Fruit fly (Drosophila melanogaster) whole organism, prepupa: Measurements from ENCODE around the gene CG46320.
A peak's percentile ranks its signal among the peaks of the same experiment; 100 is the strongest.

Experiments used
- CG34406 ChIP-seq: fragments of 200-800 bp; sonication (Bioruptor generic); optimal IDR thresholded peaks from 3 replicates; lab custom pipeline; 2016; ENCODE audit warnings: missing biosample characterization, missing genetic modification characterization
- CG6792 ChIP-seq: fragments of 200-800 bp; sonication (Bioruptor generic); optimal IDR thresholded peaks from 3 replicates; lab custom pipeline; 2016; ENCODE audit warnings: missing biosample characterization, missing genetic modification characterization
- CG6854 ChIP-seq: fragments of 200-800 bp; sonication (Bioruptor generic); optimal IDR thresholded peaks from 2 replicates; lab custom pipeline; 2017; ENCODE audit warnings: missing biosample characterization, mild to moderate bottlenecking, missing genetic modification characterization
- CG8632 ChIP-seq: fragments of 200-800 bp; sonication (Bioruptor generic); optimal IDR thresholded peaks from 3 replicates; lab custom pipeline; 2016; ENCODE audit warnings: missing biosample characterization, missing genetic modification characterization
- Met ChIP-seq: fragments of 200-800 bp; sonication (Bioruptor generic); optimal IDR thresholded peaks from 3 replicates; lab custom pipeline; 2016; ENCODE audit warnings: missing biosample characterization, missing genetic modification characterization
- Sox102F ChIP-seq: fragments of 200-800 bp; sonication (Bioruptor generic); optimal IDR thresholded peaks from 2 replicates; lab custom pipeline; 2016; ENCODE audit warnings: missing biosample characterization, mild to moderate bottlenecking, missing genetic modification characterization
- achi ChIP-seq: fragments of 200-800 bp; sonication (Bioruptor generic); optimal IDR thresholded peaks from 3 replicates; lab custom pipeline; 2016; ENCODE audit warnings: missing biosample characterization, missing genetic modification characterization
- cyc ChIP-seq: fragments of 200-800 bp; sonication (Bioruptor generic); optimal IDR thresholded peaks from 3 replicates; lab custom pipeline; 2016; ENCODE audit warnings: missing biosample characterization, missing genetic modification characterization
- dsx ChIP-seq: fragments of 200-800 bp; optimal IDR thresholded peaks from 3 replicates; lab custom pipeline; 2019; ENCODE audit warnings: missing biosample characterization, mild to moderate bottlenecking, missing genetic modification characterization, moderate library complexity; ENCODE audit not compliant: poor library complexity, severe bottlenecking

DNA sequence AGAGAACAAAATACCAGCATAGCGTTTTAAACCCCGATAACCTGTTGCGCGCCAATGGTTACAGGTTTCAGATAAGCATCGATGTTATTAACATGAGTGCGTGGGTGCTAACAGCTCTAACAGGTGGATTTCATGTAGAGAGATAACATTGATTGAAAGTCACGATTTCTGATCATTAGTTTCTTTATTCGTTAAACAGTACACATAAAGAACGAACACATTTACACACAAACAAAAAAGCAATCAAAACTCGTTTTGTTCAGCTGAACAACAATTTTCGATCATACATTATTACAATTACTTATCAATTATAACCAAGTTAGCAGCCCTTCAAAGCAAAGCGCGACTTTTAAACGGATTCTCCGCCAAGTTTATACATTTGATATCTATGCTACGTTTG is 125.7 kb downstream of the CG46320 start:
- TF ChIP-seq achi (GFP tag; lab: Kevin White, UChicago) (no peak), CG6854 (no peak), Sox102F (no peak), CG34406 (GFP tag; lab: Kevin White, UChicago) (no peak), CG8632 (peak; percentile 24), cyc (GFP tag; lab: Kevin White, UChicago) (peak; percentile 37), dsx (GFP tag; lab: Kevin White, UChicago) (no peak), Met (GFP tag; lab: Kevin White, UChicago) (no peak), CG6792 (GFP tag; lab: Kevin White, UChicago) (no peak)
